1 fruit fly cellular context compared by ENCODE assay signal in genomic region chr2L:16270667-16271485, dm6.
TF ChIP-seq lines count a peak whose summit lies in the region.

No protein-coding gene starts in this region.

TF ChIP-seq in whole organism, embryonic, 481 proteins besides CTCF, POLR2A, EP300 and RAD21 (continued from another document):
- TF ChIP-seq E2f1 (GFP tag; IDR thresholded peaks at IDR 0.05; lab: Robert Waterston, UW), result no peak
- TF ChIP-seq CG17361 (GFP tag; IDR thresholded peaks at IDR 0.05; lab: Robert Waterston, UW), result no peak
- no peak for TF ChIP-seq Xrp1 (GFP tag; IDR thresholded peaks at IDR 0.05; lab: Robert Waterston, UW)
